Fruit fly (Drosophila melanogaster) whole organism, embryonic: ENCODE measurements around the gene CG13891.

ENCODE experiments used
- Atf6 ChIP-seq: fragments of 200-800 bp; sonication (Bioruptor generic); IDR thresholded peaks from 2 replicates; pipeline ENCODE4 v1.3.6; 2022; ENCODE audit warnings: missing biosample characterization, missing genetic modification characterization
- CG10209 ChIP-seq: fragments of 200-800 bp; sonication (Bioruptor generic); optimal IDR thresholded peaks from 3 replicates; lab custom pipeline; 2017; ENCODE audit warnings: missing biosample characterization, mild to moderate bottlenecking, missing genetic modification characterization, missing genetic modification reagents
- CG10431 ChIP-seq: fragments of 200-800 bp; sonication (Bioruptor generic); optimal IDR thresholded peaks from 3 replicates; lab custom pipeline; 2018; ENCODE audit warnings: missing biosample characterization, mild to moderate bottlenecking, missing genetic modification characterization
- CG10565 ChIP-seq: fragments of 200-800 bp; sonication (Bioruptor generic); optimal IDR thresholded peaks from 3 replicates; lab custom pipeline; 2016; ENCODE audit warnings: missing biosample characterization, mild to moderate bottlenecking, missing genetic modification characterization
- CG11247 ChIP-seq: fragments of 200-800 bp; sonication (Bioruptor generic); IDR thresholded peaks from 2 replicates; pipeline ENCODE4 v1.3.6; 2022; ENCODE audit warnings: missing biosample characterization, missing genetic modification characterization
- CG12659 ChIP-seq: fragments of 200-800 bp; sonication (Bioruptor generic); optimal IDR thresholded peaks from 3 replicates; lab custom pipeline; 2017; ENCODE audit warnings: mild to moderate bottlenecking, missing biosample characterization, missing genetic modification reagents, missing genetic modification characterization
- CG15269 ChIP-seq: fragments of 200-800 bp; sonication (Bioruptor generic); optimal IDR thresholded peaks from 2 replicates; lab custom pipeline; 2018; ENCODE audit warnings: missing biosample characterization, mild to moderate bottlenecking, missing genetic modification characterization, moderate library complexity
- CG17328 ChIP-seq: fragments of 200-800 bp; sonication (Bioruptor generic); IDR thresholded peaks from 2 replicates; pipeline ENCODE4 v1.3.6; 2022; ENCODE audit warnings: missing biosample characterization, missing genetic modification characterization
- CG17385 ChIP-seq: fragments of 200-800 bp; sonication (Bioruptor generic); optimal IDR thresholded peaks from 3 replicates; lab custom pipeline; 2018; ENCODE audit warnings: missing biosample characterization, mild to moderate bottlenecking, missing genetic modification characterization
- CG32767 ChIP-seq: fragments of 200-800 bp; sonication (Bioruptor generic); IDR thresholded peaks from 2 replicates; pipeline ENCODE4 v1.3.6; 2022; ENCODE audit warnings: missing biosample characterization, missing genetic modification characterization
- CG4854 ChIP-seq: fragments of 200-800 bp; sonication (Bioruptor generic); optimal IDR thresholded peaks from 2 replicates; lab custom pipeline; 2016; ENCODE audit warnings: missing biosample characterization, missing genetic modification characterization, inconsistent platforms
- CG6272 ChIP-seq: fragments of 200-800 bp; sonication (Bioruptor generic); IDR thresholded peaks from 2 replicates; pipeline ENCODE4 v1.3.6; 2022; ENCODE audit warnings: missing biosample characterization, missing genetic modification characterization
- CG7271 ChIP-seq: fragments of 200-800 bp; sonication (Bioruptor generic); optimal IDR thresholded peaks from 2 replicates; lab custom pipeline; 2018; ENCODE audit warnings: missing biosample characterization, mild to moderate bottlenecking, missing genetic modification characterization, moderate library complexity
- CG8281 ChIP-seq: fragments of 200-800 bp; sonication (Bioruptor generic); optimal IDR thresholded peaks from 2 replicates; lab custom pipeline; 2018; ENCODE audit warnings: missing biosample characterization, mild to moderate bottlenecking, missing genetic modification characterization, moderate library complexity
- D19A ChIP-seq: fragments of 200-800 bp; optimal IDR thresholded peaks from 3 replicates; lab custom pipeline; 2019; ENCODE audit warnings: missing biosample characterization, mild to moderate bottlenecking, missing genetic modification characterization, moderate library complexity
- Dbx ChIP-seq: fragments of 200-800 bp; sonication (Bioruptor generic); IDR thresholded peaks from 3 replicates; pipeline ENCODE4 v1.3.6; 2022; ENCODE audit warnings: missing biosample characterization, missing genetic modification characterization
- Doc3 ChIP-seq: fragments of 200-800 bp; sonication (Bioruptor generic); IDR thresholded peaks from 3 replicates; pipeline ENCODE4 v1.3.6; 2022; ENCODE audit warnings: missing biosample characterization, missing genetic modification characterization; ENCODE audit not compliant: partially characterized antibody
- Ets65A ChIP-seq: fragments of 200-800 bp; sonication (Bioruptor generic); peaks from one replicate; lab custom pipeline; 2016; ENCODE audit warnings: missing biosample characterization, missing genetic modification characterization
- H15 ChIP-seq: fragments of 200-800 bp; sonication (Bioruptor generic); IDR thresholded peaks from 3 replicates; pipeline ENCODE4 v1.3.6; 2022; ENCODE audit warnings: missing biosample characterization, missing genetic modification characterization
- HLH4C ChIP-seq: fragments of 200-800 bp; sonication (Bioruptor generic); IDR thresholded peaks from 3 replicates; pipeline ENCODE4 v1.3.6; 2022; ENCODE audit warnings: missing biosample characterization, missing genetic modification characterization; ENCODE audit not compliant: partially characterized antibody
- Hmx ChIP-seq: fragments of 200-800 bp; sonication (Bioruptor generic); optimal IDR thresholded peaks from 2 replicates; lab custom pipeline; 2016; ENCODE audit warnings: missing biosample characterization, missing genetic modification characterization
- Hr78 ChIP-seq, 2 experiments: fragments of 200-800 bp in 1 of 2; fragments of >200 bp in 1 of 2; sonication (Bioruptor generic) in 1 of 2; optimal IDR thresholded peaks; 2 replicates each; lab custom pipeline; 2017 to 2019; ENCODE audit warnings: missing biosample characterization in 2 of 2, missing genetic modification characterization in 2 of 2, mild to moderate bottlenecking in 1 of 2, moderate library complexity in 1 of 2
- Mad ChIP-seq: fragments of 200-800 bp; sonication (Bioruptor generic); optimal IDR thresholded peaks from 2 replicates; lab custom pipeline; 2016; ENCODE audit warnings: missing biosample characterization, missing genetic modification characterization
- NK7.1 ChIP-seq: fragments of 200-800 bp; sonication (Bioruptor generic); optimal IDR thresholded peaks from 3 replicates; lab custom pipeline; 2016; ENCODE audit warnings: missing biosample characterization, missing genetic modification characterization
- PHDP ChIP-seq: fragments of 200-800 bp; sonication (Bioruptor generic); optimal IDR thresholded peaks from 3 replicates; lab custom pipeline; 2018; ENCODE audit warnings: missing biosample characterization, mild to moderate bottlenecking, missing genetic modification characterization, moderate library complexity
- Poxn ChIP-seq: fragments of 200-800 bp; sonication (Bioruptor generic); IDR thresholded peaks from 2 replicates; pipeline ENCODE4 v1.3.6; 2022; ENCODE audit warnings: missing biosample characterization, missing genetic modification characterization
- Ptx1 ChIP-seq: fragments of 200-800 bp; sonication (Bioruptor generic); IDR thresholded peaks from 2 replicates; pipeline ENCODE4 v1.3.6; 2022; ENCODE audit warnings: missing biosample characterization, missing genetic modification characterization
- Ravus ChIP-seq: fragments of 200-800 bp; sonication (Bioruptor generic); IDR thresholded peaks from 2 replicates; pipeline ENCODE4 v1.3.6; 2022; ENCODE audit warnings: missing biosample characterization, missing genetic modification characterization
- Sox102F ChIP-seq: fragments of 200-800 bp; sonication (Bioruptor generic); optimal IDR thresholded peaks from 2 replicates; lab custom pipeline; 2018; ENCODE audit warnings: missing biosample characterization, mild to moderate bottlenecking, missing genetic modification characterization, moderate library complexity
- Xbp1 ChIP-seq: fragments of 200-800 bp; sonication (Bioruptor generic); optimal IDR thresholded peaks from 3 replicates; lab custom pipeline; 2016; ENCODE audit warnings: missing biosample characterization, mild to moderate bottlenecking, missing genetic modification characterization
- YL-1 ChIP-seq: fragments of 200-800 bp; sonication (Bioruptor generic); optimal IDR thresholded peaks from 3 replicates; lab custom pipeline; 2017; ENCODE audit warnings: missing biosample characterization, mild to moderate bottlenecking, missing genetic modification characterization
- aop ChIP-seq: fragments of 200-800 bp; sonication (Bioruptor generic); IDR thresholded peaks from 2 replicates; pipeline ENCODE4 v1.3.6; 2022; ENCODE audit warnings: missing biosample characterization, missing genetic modification characterization
- cas ChIP-seq: fragments of 200-800 bp; sonication (Bioruptor generic); IDR thresholded peaks from 2 replicates; pipeline ENCODE4 v1.3.6; 2022; ENCODE audit warnings: missing biosample characterization, missing genetic modification characterization
- cg ChIP-seq: fragments of 200-800 bp; sonication (Bioruptor generic); optimal IDR thresholded peaks from 3 replicates; lab custom pipeline; 2019; ENCODE audit warnings: missing biosample characterization, mild to moderate bottlenecking, missing genetic modification characterization, moderate library complexity
- ci ChIP-seq: fragments of 200-800 bp; sonication (Bioruptor generic); IDR thresholded peaks from 3 replicates; pipeline ENCODE4 v1.3.6; 2022; ENCODE audit warnings: missing biosample characterization, missing genetic modification characterization
- dpn ChIP-seq, 2 experiments: fragments of 200-800 bp; sonication (Bioruptor generic); optimal IDR thresholded peaks; 3 replicates each; lab custom pipeline; 2016; ENCODE audit warnings: missing biosample characterization in 2 of 2, missing genetic modification characterization in 2 of 2
- emc ChIP-seq: fragments of 200-800 bp; sonication (Bioruptor generic); optimal IDR thresholded peaks from 2 replicates; lab custom pipeline; 2016; ENCODE audit warnings: missing biosample characterization, missing genetic modification characterization
- fu2 ChIP-seq: fragments of 200-800 bp; sonication (Bioruptor generic); optimal IDR thresholded peaks from 2 replicates; lab custom pipeline; 2016; ENCODE audit warnings: missing biosample characterization, missing genetic modification characterization
- gce ChIP-seq: fragments of 200-800 bp; sonication (Bioruptor generic); IDR thresholded peaks from 3 replicates; pipeline ENCODE4 v1.3.6; 2022; ENCODE audit warnings: missing biosample characterization, missing genetic modification characterization
- grau ChIP-seq: fragments of 200-800 bp; optimal IDR thresholded peaks from 3 replicates; lab custom pipeline; 2019; ENCODE audit warnings: missing biosample characterization, mild to moderate bottlenecking, missing genetic modification characterization, moderate library complexity
- grn ChIP-seq: fragments of 200-800 bp; sonication (Bioruptor generic); optimal IDR thresholded peaks from 3 replicates; lab custom pipeline; 2017; ENCODE audit warnings: missing biosample characterization, missing genetic modification characterization
- kay ChIP-seq: fragments of 200-800 bp; sonication (Bioruptor generic); optimal IDR thresholded peaks from 2 replicates; lab custom pipeline; 2016; ENCODE audit warnings: missing biosample characterization, missing genetic modification characterization
- mam ChIP-seq: fragments of 200-800 bp; sonication (Bioruptor generic); optimal IDR thresholded peaks from 3 replicates; lab custom pipeline; 2016; ENCODE audit warnings: missing biosample characterization, missing genetic modification characterization
- onecut ChIP-seq: fragments of 200-800 bp; sonication (Bioruptor generic); IDR thresholded peaks from 2 replicates; pipeline ENCODE4 v1.3.6; 2022; ENCODE audit warnings: missing biosample characterization, missing genetic modification characterization
- ro ChIP-seq: fragments of 200-800 bp; sonication (Bioruptor generic); IDR thresholded peaks from 2 replicates; pipeline ENCODE4 v1.3.6; 2022; ENCODE audit warnings: missing biosample characterization, missing genetic modification characterization
- sisA ChIP-seq: fragments of 200-800 bp; sonication (Bioruptor generic); IDR thresholded peaks from 2 replicates; pipeline ENCODE4 v1.3.6; 2022; ENCODE audit warnings: missing biosample characterization, missing genetic modification characterization
- sr ChIP-seq: fragments of 200-800 bp; sonication (Bioruptor generic); IDR thresholded peaks from 3 replicates; pipeline ENCODE4 v1.3.6; 2022; ENCODE audit warnings: missing biosample characterization, missing genetic modification characterization
- ssp ChIP-seq: fragments of 200-800 bp; sonication (Bioruptor generic); IDR thresholded peaks from 2 replicates; pipeline ENCODE4 v1.3.6; 2022; ENCODE audit warnings: missing biosample characterization, missing genetic modification characterization
- tin ChIP-seq: fragments of 200-800 bp; sonication (Bioruptor generic); optimal IDR thresholded peaks from 3 replicates; lab custom pipeline; 2016; ENCODE audit warnings: missing biosample characterization, missing genetic modification characterization
- trem ChIP-seq: fragments of 200-800 bp; optimal IDR thresholded peaks from 3 replicates; lab custom pipeline; 2019; ENCODE audit warnings: missing biosample characterization, mild to moderate bottlenecking, missing genetic modification characterization, moderate library complexity
- tup ChIP-seq: fragments of 200-800 bp; sonication (Bioruptor generic); optimal IDR thresholded peaks from 2 replicates; lab custom pipeline; 2016; ENCODE audit warnings: missing biosample characterization, mild to moderate bottlenecking, missing genetic modification characterization, moderate library complexity

Gene CG13891

dm6 chr3L:433806-434205, at the start of gene CG13891:
Gene CG13891, minus strand, starts transcription at chr3L:433906.
- TF ChIP-seq Ets65A (GFP tag; lab: Kevin White, UChicago) (peak; percentile 28), trem (tag; lab: Kevin White, UChicago) (no peak)

DNA sequence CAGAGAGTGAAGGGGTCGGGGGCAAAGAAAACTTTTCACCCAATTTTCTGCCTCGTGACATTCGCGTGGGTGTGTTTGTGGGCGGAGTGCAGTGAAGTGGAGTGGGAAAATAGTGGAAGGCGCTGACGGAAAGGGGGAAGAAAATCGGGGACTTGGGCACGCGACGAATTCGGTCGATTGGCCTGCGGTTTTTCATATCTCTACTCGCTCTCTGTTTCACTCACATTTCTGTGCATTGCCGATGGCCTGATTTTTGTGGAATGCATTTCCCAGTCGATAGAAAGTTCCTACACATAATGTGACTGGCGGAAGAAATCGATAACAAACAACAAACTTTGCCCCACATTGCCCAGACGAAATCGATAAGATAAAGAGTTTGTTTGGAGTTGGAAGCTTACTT, 39.4 kb upstream of the CG13891 start:
- peak in 1 of 2 experiments; percentile 26 for TF ChIP-seq Hr78 (GFP tag; optimal IDR thresholded peaks at IDR 0.05; lab: Kevin White, UChicago)
- no peak for TF ChIP-seq CG10209 (GFP tag; lab: Kevin White, UChicago)
- TF ChIP-seq sisA (GFP tag; lab: Robert Waterston, UW), result no peak
- no peak for TF ChIP-seq Dbx (GFP tag; lab: Robert Waterston, UW)
- no peak for TF ChIP-seq Doc3 (GFP tag; lab: Robert Waterston, UW)
- no peak for TF ChIP-seq CG32767 (GFP tag; lab: Robert Waterston, UW)
- TF ChIP-seq Ptx1, result no peak
- no peak for TF ChIP-seq CG4854 (GFP tag; lab: Kevin White, UChicago)
- no peak for TF ChIP-seq CG15269 (tag; lab: Kevin White, UChicago)
- no peak for TF ChIP-seq cas (GFP tag; lab: Robert Waterston, UW)
- no peak for TF ChIP-seq CG17385
- peak; percentile 88 for TF ChIP-seq sr (GFP tag; lab: Robert Waterston, UW)
- no peak for TF ChIP-seq Xbp1 (GFP tag; lab: Kevin White, UChicago)
- TF ChIP-seq Hmx, result no peak
- no peak for TF ChIP-seq CG10565 (GFP tag; lab: Kevin White, UChicago)
- no peak for TF ChIP-seq cg (GFP tag; lab: Kevin White, UChicago)
- TF ChIP-seq Sox102F, result no peak
- no peak for TF ChIP-seq CG6272
- no peak for TF ChIP-seq D19A (tag; lab: Kevin White, UChicago)
- no peak for TF ChIP-seq CG8281 (tag; lab: Kevin White, UChicago)
- no peak for TF ChIP-seq Poxn (GFP tag; lab: Robert Waterston, UW)
- TF ChIP-seq CG7271 (tag; lab: Kevin White, UChicago), result no peak
- no peak for TF ChIP-seq ssp
- TF ChIP-seq Atf6 (GFP tag; lab: Robert Waterston, UW), result no peak
- TF ChIP-seq NK7.1 (GFP tag; lab: Kevin White, UChicago), result no peak
- TF ChIP-seq gce (GFP tag; lab: Robert Waterston, UW), result no peak
- TF ChIP-seq tin (GFP tag; lab: Kevin White, UChicago), result no peak
- no peak for TF ChIP-seq CG11247 (GFP tag; lab: Robert Waterston, UW)
- no peak for TF ChIP-seq YL-1 (GFP tag; lab: Kevin White, UChicago)
- no peak for TF ChIP-seq Ravus
- no peak for TF ChIP-seq aop (GFP tag; lab: Robert Waterston, UW)
- TF ChIP-seq emc, result no peak
- peak; percentile 18 for TF ChIP-seq grn (GFP tag; lab: Kevin White, UChicago)
- TF ChIP-seq tup (GFP tag; lab: Kevin White, UChicago), result no peak
- peak; percentile 16; the same call in 1 of the 3 replicates for TF ChIP-seq ci
- TF ChIP-seq ro (GFP tag; lab: Robert Waterston, UW), result no peak
- no peak for TF ChIP-seq dpn (GFP tag; optimal IDR thresholded peaks at IDR 0.05; lab: Kevin White, UChicago)
- no peak for TF ChIP-seq PHDP (tag; lab: Kevin White, UChicago)
- TF ChIP-seq grau (tag; lab: Kevin White, UChicago), result no peak
- TF ChIP-seq HLH4C (GFP tag; lab: Robert Waterston, UW), result no peak
- no peak for TF ChIP-seq kay (GFP tag; lab: Kevin White, UChicago)
- TF ChIP-seq Mad (GFP tag; lab: Kevin White, UChicago), result no peak
- no peak for TF ChIP-seq fu2 (GFP tag; lab: Kevin White, UChicago)
- TF ChIP-seq CG10431, result no peak
- TF ChIP-seq onecut (GFP tag; lab: Robert Waterston, UW), result peak; percentile 47; the same call in 1 of the 2 replicates
- no peak for TF ChIP-seq CG12659 (GFP tag; lab: Kevin White, UChicago)
- TF ChIP-seq mam (GFP tag; lab: Kevin White, UChicago), result no peak
- no peak for TF ChIP-seq H15 (GFP tag; lab: Robert Waterston, UW)
- no peak for TF ChIP-seq CG17328 (GFP tag; lab: Robert Waterston, UW)
